Fruit fly (Drosophila melanogaster): ENCODE results near the gene pelo.

The pelo gene

DNA sequence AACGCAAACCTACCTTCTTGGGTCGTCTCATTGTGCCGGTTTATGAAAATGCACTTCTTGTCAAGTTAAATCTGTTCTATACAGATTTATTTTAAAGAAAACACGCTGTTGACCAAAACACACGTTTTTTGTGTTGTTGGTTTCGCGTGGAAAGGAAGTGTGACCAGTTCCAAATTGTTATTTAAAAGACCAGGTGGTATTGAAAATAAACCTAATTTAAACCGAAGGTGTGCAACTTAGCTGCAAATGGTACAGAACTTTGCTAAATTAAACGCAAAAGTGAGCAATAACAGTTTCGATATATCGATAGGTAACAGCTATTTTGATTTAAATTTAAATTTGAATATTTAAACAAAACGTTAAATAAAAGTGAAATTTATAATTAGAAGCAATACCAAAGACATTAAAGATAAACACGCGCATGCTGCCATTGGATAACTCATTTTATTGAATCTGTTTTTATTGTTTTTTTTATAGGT lies 10.5 kb downstream of the pelo start, which contains the start of gene CG4364 (continued):
- TF ChIP-seq dimm (GFP tag; IDR thresholded peaks at IDR 0.05) (no peak), CG6254 (GFP tag; optimal IDR thresholded peaks at IDR 0.05) (no peak), Poxn (GFP tag; IDR thresholded peaks at IDR 0.05) (no peak), crc (GFP tag; optimal IDR thresholded peaks at IDR 0.05) (no peak), phol (tag; optimal IDR thresholded peaks at IDR 0.05) (peak; percentile 67), CG10431 (GFP tag; optimal IDR thresholded peaks at IDR 0.05) (no peak), Hmx (GFP tag; optimal IDR thresholded peaks at IDR 0.05) (no peak), CG10462 (GFP tag; optimal IDR thresholded peaks at IDR 0.05) (no peak), ssp (GFP tag; IDR thresholded peaks at IDR 0.05) (no peak), CG11085 (GFP tag; IDR thresholded peaks at IDR 0.05) (no peak), Dref (GFP tag; IDR thresholded peaks at IDR 0.05) (peak; percentile 94), Doc2 (GFP tag; IDR thresholded peaks at IDR 0.05) (no peak), BEAF-32 (GFP tag; optimal IDR thresholded peaks at IDR 0.05) (peak; percentile 58), NC2α (GFP tag; optimal IDR thresholded peaks at IDR 0.05) (no peak), CG11695 (GFP tag; IDR thresholded peaks at IDR 0.05) (no peak), CG8924 (tag; optimal IDR thresholded peaks at IDR 0.05) (no peak), usp (GFP tag; optimal IDR thresholded peaks at IDR 0.05) (no peak), Optix (GFP tag; IDR thresholded peaks at IDR 0.05) (no peak), CG12299 (tag; optimal IDR thresholded peaks at IDR 0.05) (no peak), CG18262 (tag; optimal IDR thresholded peaks at IDR 0.05) (no peak), CG10147 (GFP tag; optimal IDR thresholded peaks at IDR 0.05) (no peak), dan (GFP tag; IDR thresholded peaks at IDR 0.05) (no peak), Six4 (GFP tag; optimal IDR thresholded peaks at IDR 0.05) (no peak), nom (GFP tag; optimal IDR thresholded peaks at IDR 0.05) (no peak), CHES-1-like (GFP tag; optimal IDR thresholded peaks at IDR 0.05) (no peak), CG30403 (GFP tag; optimal IDR thresholded peaks at IDR 0.05) (no peak), nmo (GFP tag; optimal IDR thresholded peaks at IDR 0.05) (peak; percentile 69), Trl (optimal IDR thresholded peaks at IDR 0.05) (no peak), Trl (GFP tag; optimal IDR thresholded peaks at IDR 0.05) (peak; percentile 9), Sox100B (GFP tag; optimal IDR thresholded peaks at IDR 0.05) (no peak), Mes4 (GFP tag; optimal IDR thresholded peaks at IDR 0.05) (no peak), Camta (GFP tag; optimal IDR thresholded peaks at IDR 0.05) (no peak), CG5953 (GFP tag; IDR thresholded peaks at IDR 0.05) (no peak), CG16813 (GFP tag; IDR thresholded peaks at IDR 0.05; ENCODE audit: partially characterized antibody) (peak; percentile 56; the same call in 1 of the 3 replicates), CG11723 (GFP tag; optimal IDR thresholded peaks at IDR 0.05) (no peak), ewg (GFP tag; optimal IDR thresholded peaks at IDR 0.05) (no peak), abd-A (tag; optimal IDR thresholded peaks at IDR 0.05) (no peak), D19A (tag; optimal IDR thresholded peaks at IDR 0.05) (no peak), unpg (GFP tag; optimal IDR thresholded peaks at IDR 0.05) (no peak), CG15696 (tag; optimal IDR thresholded peaks at IDR 0.05) (no peak), Doc3 (GFP tag; IDR thresholded peaks at IDR 0.05; ENCODE audit: partially characterized antibody) (peak; percentile 54; the same call in 2 of the 3 replicates), CG10654 (GFP tag; optimal IDR thresholded peaks at IDR 0.05) (no peak), CG17361 (GFP tag; IDR thresholded peaks at IDR 0.05) (peak; percentile 27; the same call in 1 of the 3 replicates), sob (GFP tag; IDR thresholded peaks at IDR 0.05) (peak; percentile 36; the same call in 1 of the 2 replicates), CG32767 (GFP tag; IDR thresholded peaks at IDR 0.05) (no peak), CG13624 (GFP tag; optimal IDR thresholded peaks at IDR 0.05) (no peak), wek (GFP tag; optimal IDR thresholded peaks at IDR 0.05) (no peak), ems (GFP tag; optimal IDR thresholded peaks at IDR 0.05) (no peak), sima (GFP tag; optimal IDR thresholded peaks at IDR 0.05) (no peak), sc (optimal IDR thresholded peaks at IDR 0.05) (no peak), sc (GFP tag; optimal IDR thresholded peaks at IDR 0.05) (no peak), CG2678 (tag; optimal IDR thresholded peaks at IDR 0.05) (no peak)
